Worm (Caenorhabditis elegans) whole organism, L4 larva: ENCODE data around the gene M117.1.

Source experiments
- D1046.2 ChIP-seq: fragments of 200-800 bp; sonication (Bioruptor generic); IDR thresholded peaks from 2 replicates; pipeline ENCODE4 v1.3.6; 2022; ENCODE audit warnings: missing genetic modification characterization, missing compliant biosample characterization
- F10B5.3 ChIP-seq: sonication (generic microtip); optimal IDR thresholded peaks from 2 replicates; lab custom pipeline; 2016; ENCODE audit warnings: mild to moderate bottlenecking, missing genetic modification characterization, missing compliant biosample characterization
- F26F4.8 ChIP-seq: fragments of 200-800 bp; sonication (Bioruptor generic); conservative IDR thresholded peaks from 2 replicates; pipeline ENCODE4 v1.3.6; 2022; ENCODE audit warnings: missing genetic modification characterization, missing compliant biosample characterization
- F44E2.7 ChIP-seq: fragments of 200-800 bp; sonication (Bioruptor generic); IDR thresholded peaks from 2 replicates; pipeline ENCODE4 v2.1.2; 2022; ENCODE audit warnings: missing genetic modification characterization, missing compliant biosample characterization
- F49E8.2 ChIP-seq: sonication (generic microtip); optimal IDR thresholded peaks from 2 replicates; lab custom pipeline; 2016; ENCODE audit warnings: missing compliant biosample characterization, mild to moderate bottlenecking, missing genetic modification characterization, borderline replicate concordance
- R02D3.7 ChIP-seq: fragments of 150-350 bp; sonication (generic microtip); optimal IDR thresholded peaks from 3 replicates; lab custom pipeline; 2014; ENCODE audit warnings: missing biosample characterization, missing genetic modification characterization
- T20F7.1 ChIP-seq: fragments of 200-800 bp; sonication (Bioruptor generic); optimal IDR thresholded peaks from 2 replicates; lab custom pipeline; 2018; ENCODE audit warnings: mild to moderate bottlenecking, missing genetic modification characterization, missing compliant biosample characterization
- Y75B8A.6 ChIP-seq: fragments of 200-800 bp; sonication (Bioruptor generic); IDR thresholded peaks from 2 replicates; pipeline ENCODE4 v1.3.6; 2022; ENCODE audit warnings: missing genetic modification reagents, missing genetic modification characterization, missing compliant biosample characterization
- ZK337.2 ChIP-seq: fragments of 200-800 bp; sonication (Bioruptor generic); IDR thresholded peaks from 2 replicates; pipeline ENCODE4 v1.3.6; 2022; ENCODE audit warnings: missing genetic modification reagents, missing genetic modification characterization, missing compliant biosample characterization
- ZK546.5 ChIP-seq, 2 experiments: sonication (generic microtip); optimal IDR thresholded peaks; 2 replicates each; lab custom pipeline; 2017; ENCODE audit warnings: missing biosample characterization in 2 of 2, missing genetic modification characterization in 2 of 2
- ama-1 ChIP-seq: fragments of 150-350 bp; optimal IDR thresholded peaks from 2 replicates; lab custom pipeline; 2014; ENCODE audit warnings: inconsistent platforms, mixed read lengths
- arid-1 ChIP-seq: fragments of 200-800 bp; sonication (Bioruptor generic); conservative IDR thresholded peaks from 2 replicates; pipeline ENCODE4 v1.3.6; 2022; ENCODE audit warnings: missing genetic modification reagents, missing genetic modification characterization, missing compliant biosample characterization
- attf-4 ChIP-seq: sonication (generic microtip); optimal IDR thresholded peaks from 3 replicates; lab custom pipeline; 2017; ENCODE audit warnings: missing biosample characterization, missing genetic modification characterization
- ceh-32 ChIP-seq: sonication (generic microtip); optimal IDR thresholded peaks from 2 replicates; lab custom pipeline; 2016; ENCODE audit warnings: mild to moderate bottlenecking, missing genetic modification characterization, missing compliant biosample characterization; ENCODE audit not compliant: poor library complexity
- ceh-44 ChIP-seq: fragments of 200-800 bp; sonication (Bioruptor generic); IDR thresholded peaks from 2 replicates; pipeline ENCODE4 v1.3.6; 2022; ENCODE audit warnings: missing genetic modification reagents, missing genetic modification characterization, missing compliant biosample characterization
- ces-1 ChIP-seq: fragments of 150-350 bp; sonication (generic microtip); optimal IDR thresholded peaks from 4 replicates; lab custom pipeline; 2014; ENCODE audit warnings: missing biosample characterization, missing genetic modification reagents, missing genetic modification characterization
- daf-16 ChIP-seq, 3 experiments: sonication (generic microtip); optimal IDR thresholded peaks; 2 replicates each; lab custom pipeline; 2016 to 2017; ENCODE audit warnings: missing genetic modification characterization in 3 of 3, missing genetic modification reagents in 3 of 3, mild to moderate bottlenecking in 2 of 3, missing compliant biosample characterization in 2 of 3, missing biosample characterization in 1 of 3, moderate library complexity in 1 of 3
- dmd-8 ChIP-seq: fragments of 200-800 bp; sonication (Bioruptor generic); IDR thresholded peaks from 2 replicates; pipeline ENCODE4 v1.3.6; 2022; ENCODE audit warnings: missing genetic modification characterization, missing compliant biosample characterization
- duxl-1 ChIP-seq: sonication (generic microtip); optimal IDR thresholded peaks from 2 replicates; lab custom pipeline; 2016; ENCODE audit warnings: mild to moderate bottlenecking, missing genetic modification characterization, moderate library complexity, missing compliant biosample characterization; ENCODE audit not compliant: poor library complexity
- egl-27 ChIP-seq: sonication (generic microtip); optimal IDR thresholded peaks from 3 replicates; lab custom pipeline; 2017; ENCODE audit warnings: missing biosample characterization, missing genetic modification reagents, missing genetic modification characterization
- egl-43 ChIP-seq: fragments of 200-800 bp; sonication (Bioruptor generic); IDR thresholded peaks from 2 replicates; pipeline ENCODE4 v1.3.6; 2022; ENCODE audit warnings: missing genetic modification reagents, missing genetic modification characterization, missing compliant biosample characterization
- fkh-10 ChIP-seq: fragments of 150-350 bp; optimal IDR thresholded peaks from 2 replicates; lab custom pipeline; 2014; ENCODE audit warnings: missing biosample characterization, missing genetic modification reagents, missing genetic modification characterization
- hif-1 ChIP-seq, 2 experiments: sonication (generic microtip); optimal IDR thresholded peaks; 2 replicates each; lab custom pipeline; 2016 to 2017; ENCODE audit warnings: missing compliant biosample characterization in 2 of 2, missing genetic modification characterization in 2 of 2, missing genetic modification reagents in 2 of 2, missing genotype in 2 of 2, mild to moderate bottlenecking in 1 of 2
- hlh-30 ChIP-seq: sonication (generic microtip); optimal IDR thresholded peaks from 2 replicates; lab custom pipeline; 2017; ENCODE audit warnings: antibody characterized with exemption, mild to moderate bottlenecking, missing genetic modification characterization, missing compliant biosample characterization; ENCODE audit not compliant: insufficient read depth
- lim-7 ChIP-seq: fragments of 200-800 bp; sonication (Bioruptor generic); IDR thresholded peaks from 2 replicates; pipeline ENCODE4 v1.3.6; 2022; ENCODE audit warnings: missing genetic modification characterization, missing compliant biosample characterization
- lin-1 ChIP-seq: fragments of 200-800 bp; sonication (Bioruptor generic); IDR thresholded peaks from 2 replicates; pipeline ENCODE4 v1.3.6; 2022; ENCODE audit warnings: missing genetic modification reagents, missing genetic modification characterization, missing compliant biosample characterization
- lin-13 ChIP-seq: fragments of 150-350 bp; optimal IDR thresholded peaks from 2 replicates; lab custom pipeline; 2014; ENCODE audit warnings: missing biosample characterization, missing genetic modification reagents, missing genetic modification characterization
- lin-15B ChIP-seq: fragments of 150-350 bp; sonication (generic microtip); optimal IDR thresholded peaks from 3 replicates; lab custom pipeline; 2014; ENCODE audit warnings: missing biosample characterization, missing genetic modification characterization
- mdl-1 ChIP-seq, 2 experiments: fragments of 150-350 bp in 1 of 2; sonication (generic microtip) in 1 of 2; optimal IDR thresholded peaks; 2 replicates each; lab custom pipeline; 2014 to 2017; ENCODE audit warnings: missing biosample characterization in 2 of 2, missing genetic modification characterization in 2 of 2
- mes-2 ChIP-seq: sonication (generic microtip); optimal IDR thresholded peaks from 2 replicates; lab custom pipeline; 2016; ENCODE audit warnings: missing genotype, mild to moderate bottlenecking, missing genetic modification characterization, missing compliant biosample characterization; ENCODE audit not compliant: poor library complexity, severe bottlenecking
- mxl-2 ChIP-seq: fragments of 200-800 bp; sonication (Bioruptor generic); conservative IDR thresholded peaks from 2 replicates; pipeline ENCODE4 v1.3.6; 2022; ENCODE audit warnings: missing genetic modification reagents, missing genetic modification characterization, missing compliant biosample characterization
- mxl-3 ChIP-seq: fragments of 200-800 bp; sonication (Bioruptor generic); optimal IDR thresholded peaks from 2 replicates; lab custom pipeline; 2018; ENCODE audit warnings: mild to moderate bottlenecking, missing genetic modification characterization, missing compliant biosample characterization
- nhr-10 ChIP-seq: fragments of 150-350 bp; optimal IDR thresholded peaks from 2 replicates; lab custom pipeline; 2014; ENCODE audit warnings: missing biosample characterization, missing genetic modification characterization
- nhr-102 ChIP-seq: sonication (generic microtip); optimal IDR thresholded peaks from 2 replicates; lab custom pipeline; 2016; ENCODE audit warnings: mild to moderate bottlenecking, missing genetic modification characterization, moderate library complexity, missing compliant biosample characterization
- nhr-11 ChIP-seq: fragments of 150-350 bp; optimal IDR thresholded peaks from 2 replicates; lab custom pipeline; 2014; ENCODE audit warnings: missing biosample characterization, missing genetic modification characterization
- nhr-28 ChIP-seq: fragments of 150-350 bp; optimal IDR thresholded peaks from 2 replicates; lab custom pipeline; 2014; ENCODE audit warnings: missing biosample characterization, missing genetic modification characterization
- nhr-6 ChIP-seq: fragments of 150-350 bp; optimal IDR thresholded peaks from 2 replicates; lab custom pipeline; 2014; ENCODE audit warnings: missing biosample characterization, missing genetic modification characterization
- pqm-1 ChIP-seq: sonication (generic microtip); optimal IDR thresholded peaks from 2 replicates; lab custom pipeline; 2017; ENCODE audit warnings: missing biosample characterization, missing genetic modification characterization
- set-16 ChIP-seq: fragments of 200-800 bp; sonication (Bioruptor generic); IDR thresholded peaks from 2 replicates; pipeline ENCODE4 v1.3.6; 2022; ENCODE audit warnings: missing genetic modification reagents, missing genetic modification characterization, missing compliant biosample characterization
- snpc-4 ChIP-seq: fragments of 150-350 bp; optimal IDR thresholded peaks from 2 replicates; lab custom pipeline; 2014; ENCODE audit warnings: missing biosample characterization, missing genetic modification characterization
- spr-3 ChIP-seq: fragments of 200-800 bp; sonication (Bioruptor generic); optimal IDR thresholded peaks from 2 replicates; lab custom pipeline; 2018; ENCODE audit warnings: mild to moderate bottlenecking, missing genetic modification characterization, missing compliant biosample characterization
- tag-97 ChIP-seq: fragments of 200-800 bp; sonication (Bioruptor generic); IDR thresholded peaks from 2 replicates; pipeline ENCODE4 v1.3.6; 2022; ENCODE audit warnings: missing genetic modification characterization, missing compliant biosample characterization
- tra-1 ChIP-seq: fragments of 200-800 bp; sonication (Bioruptor generic); IDR thresholded peaks from 2 replicates; pipeline ENCODE4 v1.3.6; 2022; ENCODE audit warnings: missing genetic modification reagents, missing genetic modification characterization, missing compliant biosample characterization
- unc-130 ChIP-seq: sonication (generic microtip); optimal IDR thresholded peaks from 2 replicates; lab custom pipeline; 2016; ENCODE audit warnings: missing genetic modification reagents, missing genetic modification characterization, missing compliant biosample characterization
- unc-62 ChIP-seq, 3 experiments: fragments of 150-350 bp in 1 of 3; sonication (generic microtip); optimal IDR thresholded peaks in 2 of 3; peaks in 1 of 3; 1 replicate in 1 of 3; 2 replicates in 2 of 3; lab custom pipeline; 2014 to 2017; ENCODE audit warnings: missing biosample characterization in 3 of 3, missing genetic modification characterization in 3 of 3, missing genetic modification reagents in 3 of 3, missing genotype in 1 of 3
- vab-7 ChIP-seq: fragments of 200-800 bp; sonication (Bioruptor generic); IDR thresholded peaks from 2 replicates; pipeline ENCODE4 v1.3.6; 2022; ENCODE audit warnings: missing genetic modification reagents, missing genetic modification characterization, missing compliant biosample characterization
- zfp-3 ChIP-seq: fragments of 200-800 bp; sonication (Bioruptor generic); conservative IDR thresholded peaks from 2 replicates; pipeline ENCODE4 v1.3.6; 2022; ENCODE audit warnings: missing genetic modification reagents, missing genetic modification characterization, missing compliant biosample characterization
- zip-11 ChIP-seq: fragments of 200-800 bp; sonication (Bioruptor generic); IDR thresholded peaks from 2 replicates; pipeline ENCODE4 v1.3.6; 2022; ENCODE audit warnings: missing genetic modification characterization, missing compliant biosample characterization
- ztf-11 ChIP-seq: fragments of 150-350 bp; optimal IDR thresholded peaks from 2 replicates; lab custom pipeline; 2014; ENCODE audit warnings: missing biosample characterization, missing genetic modification characterization
- ztf-7 ChIP-seq: fragments of 150-350 bp; optimal IDR thresholded peaks from 2 replicates; lab custom pipeline; 2014; ENCODE audit warnings: missing biosample characterization, missing genetic modification characterization

M117.1 gene

DNA sequence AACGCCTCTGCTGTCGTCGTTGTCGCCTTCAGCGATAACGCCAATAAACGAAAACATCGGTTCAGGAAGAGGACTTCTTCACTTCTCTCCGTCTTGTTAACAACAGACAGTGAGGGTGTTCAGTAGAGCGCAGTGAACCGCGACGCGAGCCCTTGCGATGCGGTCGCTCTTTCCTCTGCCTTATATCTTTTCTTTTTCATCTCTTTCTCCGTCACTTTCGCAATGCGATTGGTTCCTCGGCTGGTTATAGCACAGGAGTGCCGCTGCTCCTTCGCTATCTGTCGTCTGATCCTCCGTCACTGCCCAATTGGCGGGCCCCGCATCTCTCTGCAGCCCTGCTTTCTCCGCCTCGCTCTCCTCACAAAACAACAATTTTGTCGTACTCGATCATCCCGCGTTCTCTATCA, 43.1 kb downstream of the M117.1 start (continued):
- TF ChIP-seq set-16 (GFP tag; lab: Robert Waterston, UW) (peak; percentile 87), arid-1 (GFP tag; lab: Robert Waterston, UW) (no peak; the same call in 1 of the 2 replicates), egl-27 (tag; lab: Kevin White, UChicago) (no peak), lin-15B (no peak), nhr-10 (no peak), unc-62 (GFP tag; optimal IDR thresholded peaks at IDR 0.05 in 1 of 2; lab: Kevin White, UChicago) (peak in 1 of 2 experiments; percentile 83), unc-62 (tag; optimal IDR thresholded peaks at IDR 0.05; lab: Kevin White, UChicago) (no peak), fkh-10 (GFP tag; lab: Kevin White, UChicago) (peak; percentile 83), tag-97 (no peak), ztf-11 (tag; lab: Kevin White, UChicago) (no peak), T20F7.1 (GFP tag; lab: Kevin White, UChicago) (no peak), lin-13 (GFP tag; lab: Kevin White, UChicago) (peak; percentile 58), nhr-6 (tag; lab: Kevin White, UChicago) (peak; percentile 24), spr-3 (no peak), mxl-2 (GFP tag; lab: Robert Waterston, UW) (no peak; the same call in 1 of the 2 replicates), nhr-28 (peak; percentile 32), unc-130 (GFP tag; lab: Kevin White, UChicago) (no peak), vab-7 (GFP tag; lab: Robert Waterston, UW) (0 out of 2 replicates have a peak, but pooled peaks have one; percentile 39), lin-1 (GFP tag; lab: Robert Waterston, UW) (no peak), hlh-30 (tag; lab: Kevin White, UChicago) (peak; percentile 61), F49E8.2 (no peak), snpc-4 (tag; lab: Kevin White, UChicago) (no peak), F26F4.8 (GFP tag; lab: Robert Waterston, UW) (no peak), zfp-3 (GFP tag; lab: Robert Waterston, UW) (no peak), zip-11 (no peak), F44E2.7 (GFP tag; lab: Robert Waterston, UW) (no peak), nhr-11 (tag; lab: Kevin White, UChicago) (peak; percentile 73), egl-43 (GFP tag; lab: Robert Waterston, UW) (peak; percentile 69; the same call in 1 of the 2 replicates), R02D3.7 (tag; lab: Kevin White, UChicago) (no peak), ces-1 (no peak), nhr-102 (tag; lab: Kevin White, UChicago) (no peak), mes-2 (tag; lab: Kevin White, UChicago) (peak; percentile 64), dmd-8 (no peak), D1046.2 (GFP tag; lab: Robert Waterston, UW) (no peak), mxl-3 (peak; percentile 42), tra-1 (GFP tag; lab: Robert Waterston, UW) (0 out of 2 replicates have a peak, but pooled peaks have one; percentile 28), lim-7 (no peak), duxl-1 (tag; lab: Kevin White, UChicago) (no peak), F10B5.3 (tag; lab: Kevin White, UChicago) (no peak), Y75B8A.6 (no peak), ama-1 (lab: Kevin White, UChicago) (peak; percentile 67), ceh-44 (GFP tag; lab: Robert Waterston, UW) (peak; percentile 51; the same call in 1 of the 2 replicates), attf-4 (tag; lab: Kevin White, UChicago) (no peak), hif-1 (tag; optimal IDR thresholded peaks at IDR 0.05; lab: Kevin White, UChicago) (peak in 1 of 2 experiments; percentile 56), mdl-1 (tag; optimal IDR thresholded peaks at IDR 0.05; lab: Kevin White, UChicago) (peak; percentile 29 to 54), ZK337.2 (GFP tag; lab: Robert Waterston, UW) (no peak), ztf-7 (tag; lab: Kevin White, UChicago) (no peak), pqm-1 (tag; lab: Kevin White, UChicago) (no peak), ZK546.5 (tag; optimal IDR thresholded peaks at IDR 0.05; lab: Kevin White, UChicago) (no peak), ceh-32 (tag; lab: Kevin White, UChicago) (no peak), daf-16 (GFP tag; optimal IDR thresholded peaks at IDR 0.05; lab: Kevin White, UChicago) (peak in 1 of 2 experiments; percentile 22), daf-16 (tag; optimal IDR thresholded peaks at IDR 0.05; lab: Kevin White, UChicago) (peak; percentile 21)
